Fruit fly (Drosophila melanogaster): ENCODE results near the gene CG31751.

dm6 chr2L:18647857-18648652, 29.0 kb upstream of the CG31751 start:
- TF ChIP-seq tup (GFP tag; optimal IDR thresholded peaks at IDR 0.05) = no peak
- no peak for TF ChIP-seq caup (GFP tag; optimal IDR thresholded peaks at IDR 0.05; ENCODE audit: severe bottlenecking)
- TF ChIP-seq psq (GFP tag; optimal IDR thresholded peaks at IDR 0.05) = no peak
- no peak for TF ChIP-seq HHEX (GFP tag; optimal IDR thresholded peaks at IDR 0.05)

Data from whole organism, embryonic.